Fruit fly (Drosophila melanogaster) whole organism, prepupa: Measurements from ENCODE around the gene CG2930.

Experiments
- Blimp-1 ChIP-seq: fragments of 200-800 bp; sonication (Bioruptor generic); optimal IDR thresholded peaks from 3 replicates; lab custom pipeline; 2017; ENCODE audit warnings: missing biosample characterization, missing genetic modification characterization, mild to moderate bottlenecking, moderate library complexity, missing genetic modification reagents
- CG10669 ChIP-seq: fragments of 200-800 bp; sonication (Bioruptor generic); optimal IDR thresholded peaks from 3 replicates; lab custom pipeline; 2018; ENCODE audit warnings: missing biosample characterization, mild to moderate bottlenecking, missing genetic modification characterization, moderate library complexity
- CG11294 ChIP-seq: fragments of 200-800 bp; sonication (Bioruptor generic); IDR thresholded peaks from 2 replicates; pipeline ENCODE4 v1.3.6; 2022; ENCODE audit warnings: missing biosample characterization, missing genetic modification characterization
- CG11762 ChIP-seq: fragments of 200-800 bp; sonication (Bioruptor generic); optimal IDR thresholded peaks from 3 replicates; lab custom pipeline; 2016; ENCODE audit warnings: missing biosample characterization, missing genetic modification characterization; ENCODE audit not compliant: insufficient read depth
- CG11902 ChIP-seq: fragments of 200-800 bp; sonication (Bioruptor generic); optimal IDR thresholded peaks from 3 replicates; lab custom pipeline; 2016; ENCODE audit warnings: missing biosample characterization, missing genetic modification characterization
- CG15336 ChIP-seq: fragments of 200-800 bp; sonication (Bioruptor generic); IDR thresholded peaks from 2 replicates; pipeline ENCODE4 v1.3.6; 2022; ENCODE audit warnings: missing biosample characterization, missing genetic modification characterization
- CG1621 ChIP-seq: fragments of 200-800 bp; sonication (Bioruptor generic); optimal IDR thresholded peaks from 3 replicates; lab custom pipeline; 2018; ENCODE audit warnings: missing biosample characterization, mild to moderate bottlenecking, missing genetic modification characterization
- CG32006 ChIP-seq: fragments of 200-800 bp; sonication (Bioruptor generic); optimal IDR thresholded peaks from 3 replicates; lab custom pipeline; 2017; ENCODE audit warnings: missing biosample characterization, mild to moderate bottlenecking, missing genetic modification characterization
- CG3919 ChIP-seq: fragments of 200-800 bp; sonication (Bioruptor generic); optimal IDR thresholded peaks from 3 replicates; lab custom pipeline; 2016; ENCODE audit warnings: missing biosample characterization, missing genetic modification characterization
- CG4318 ChIP-seq: fragments of 200-800 bp; sonication (Bioruptor generic); optimal IDR thresholded peaks from 3 replicates; lab custom pipeline; 2017; ENCODE audit warnings: missing biosample characterization, mild to moderate bottlenecking, missing genetic modification characterization
- CG6163 ChIP-seq: fragments of 200-800 bp; sonication (Bioruptor generic); IDR thresholded peaks from 3 replicates; pipeline ENCODE4 v1.3.6; 2022; ENCODE audit warnings: missing biosample characterization, missing genetic modification characterization
- CG6276 ChIP-seq: fragments of 200-800 bp; sonication (Bioruptor generic); optimal IDR thresholded peaks from 2 replicates; lab custom pipeline; 2017; ENCODE audit warnings: missing biosample characterization, mild to moderate bottlenecking, missing genetic modification characterization
- CG6792 ChIP-seq: fragments of 200-800 bp; sonication (Bioruptor generic); optimal IDR thresholded peaks from 3 replicates; lab custom pipeline; 2016; ENCODE audit warnings: missing biosample characterization, missing genetic modification characterization
- CG6808 ChIP-seq: fragments of 200-800 bp; sonication (Bioruptor generic); optimal IDR thresholded peaks from 3 replicates; lab custom pipeline; 2017; ENCODE audit warnings: missing biosample characterization, missing genetic modification characterization, mild to moderate bottlenecking, moderate library complexity, missing genetic modification reagents
- CG6854 ChIP-seq: fragments of 200-800 bp; sonication (Bioruptor generic); optimal IDR thresholded peaks from 2 replicates; lab custom pipeline; 2017; ENCODE audit warnings: missing biosample characterization, mild to moderate bottlenecking, missing genetic modification characterization
- CG7368 ChIP-seq: fragments of 200-800 bp; sonication (Bioruptor generic); optimal IDR thresholded peaks from 3 replicates; lab custom pipeline; 2016; ENCODE audit warnings: missing biosample characterization, missing genetic modification characterization
- CG8119 ChIP-seq: fragments of 200-800 bp; sonication (Bioruptor generic); IDR thresholded peaks from 3 replicates; pipeline ENCODE4 v1.3.6; 2022; ENCODE audit warnings: missing biosample characterization, missing genetic modification characterization
- CG8632 ChIP-seq: fragments of 200-800 bp; sonication (Bioruptor generic); optimal IDR thresholded peaks from 3 replicates; lab custom pipeline; 2016; ENCODE audit warnings: missing biosample characterization, missing genetic modification characterization
- Eip75B ChIP-seq: fragments of 200-800 bp; sonication (Bioruptor generic); optimal IDR thresholded peaks from 3 replicates; lab custom pipeline; 2016; ENCODE audit warnings: missing biosample characterization, missing genetic modification characterization
- Eip78C ChIP-seq: fragments of 200-800 bp; sonication (Bioruptor generic); peaks from one replicate; lab custom pipeline; 2016; ENCODE audit warnings: missing biosample characterization, missing genetic modification characterization
- Ets21C ChIP-seq: fragments of 200-800 bp; sonication (Bioruptor generic); optimal IDR thresholded peaks from 3 replicates; lab custom pipeline; 2016; ENCODE audit warnings: missing biosample characterization, missing genetic modification characterization
- Ets96B ChIP-seq: fragments of 200-800 bp; optimal IDR thresholded peaks from 2 replicates; lab custom pipeline; 2019; ENCODE audit warnings: missing biosample characterization, mild to moderate bottlenecking, missing genetic modification characterization, moderate library complexity
- Hr38 ChIP-seq: sonication (Bioruptor generic); optimal IDR thresholded peaks from 2 replicates; lab custom pipeline; 2016; ENCODE audit warnings: missing biosample characterization, missing genetic modification characterization
- Hr39 ChIP-seq: fragments of 200-800 bp; sonication (Bioruptor generic); optimal IDR thresholded peaks from 2 replicates; lab custom pipeline; 2016; ENCODE audit warnings: missing biosample characterization, missing genetic modification characterization
- Lpt ChIP-seq: fragments of 200-800 bp; sonication (Bioruptor generic); optimal IDR thresholded peaks from 3 replicates; lab custom pipeline; 2016; ENCODE audit warnings: missing biosample characterization, missing genetic modification characterization
- Met ChIP-seq: fragments of 200-800 bp; sonication (Bioruptor generic); optimal IDR thresholded peaks from 3 replicates; lab custom pipeline; 2016; ENCODE audit warnings: missing biosample characterization, missing genetic modification characterization
- OdsH ChIP-seq: fragments of 200-800 bp; sonication (Bioruptor generic); optimal IDR thresholded peaks from 3 replicates; lab custom pipeline; 2016; ENCODE audit warnings: missing biosample characterization, missing genetic modification characterization
- Smox ChIP-seq: fragments of 200-800 bp; sonication (Bioruptor generic); optimal IDR thresholded peaks from 3 replicates; lab custom pipeline; 2016; ENCODE audit warnings: missing biosample characterization, missing genetic modification characterization
- Sox102F ChIP-seq: fragments of 200-800 bp; sonication (Bioruptor generic); optimal IDR thresholded peaks from 2 replicates; lab custom pipeline; 2016; ENCODE audit warnings: missing biosample characterization, mild to moderate bottlenecking, missing genetic modification characterization
- Sox14 ChIP-seq: fragments of 200-800 bp; sonication (Bioruptor generic); optimal IDR thresholded peaks from 3 replicates; lab custom pipeline; 2016; ENCODE audit warnings: missing biosample characterization, missing genetic modification characterization
- Sox15 ChIP-seq: fragments of 200-800 bp; sonication (Bioruptor generic); optimal IDR thresholded peaks from 3 replicates; lab custom pipeline; 2016; ENCODE audit warnings: missing biosample characterization, missing genetic modification characterization
- achi ChIP-seq: fragments of 200-800 bp; sonication (Bioruptor generic); optimal IDR thresholded peaks from 3 replicates; lab custom pipeline; 2016; ENCODE audit warnings: missing biosample characterization, missing genetic modification characterization
- dsx ChIP-seq: fragments of 200-800 bp; optimal IDR thresholded peaks from 3 replicates; lab custom pipeline; 2019; ENCODE audit warnings: missing biosample characterization, mild to moderate bottlenecking, missing genetic modification characterization, moderate library complexity; ENCODE audit not compliant: poor library complexity, severe bottlenecking
- eg ChIP-seq: fragments of 200-800 bp; sonication (Bioruptor generic); IDR thresholded peaks from 3 replicates; pipeline ENCODE4 v1.3.6; 2022; ENCODE audit warnings: missing biosample characterization, missing genetic modification characterization
- esn ChIP-seq: fragments of 200-800 bp; sonication (Bioruptor generic); optimal IDR thresholded peaks from 2 replicates; lab custom pipeline; 2016; ENCODE audit warnings: missing biosample characterization, mild to moderate bottlenecking, missing genetic modification characterization, moderate library complexity
- fd59A ChIP-seq: fragments of 200-800 bp; sonication (Bioruptor generic); optimal IDR thresholded peaks from 2 replicates; lab custom pipeline; 2017; ENCODE audit warnings: missing biosample characterization, mild to moderate bottlenecking, missing genetic modification characterization, missing genetic modification reagents
- fd85E ChIP-seq: fragments of 200-800 bp; sonication (Bioruptor generic); optimal IDR thresholded peaks from 3 replicates; lab custom pipeline; 2016; ENCODE audit warnings: missing biosample characterization, missing genetic modification characterization
- fkh ChIP-seq: fragments of 200-800 bp; sonication (Bioruptor generic); optimal IDR thresholded peaks from 3 replicates; lab custom pipeline; 2017; ENCODE audit warnings: missing biosample characterization, mild to moderate bottlenecking, missing genetic modification characterization, moderate library complexity
- lz ChIP-seq: fragments of 200-800 bp; sonication (Bioruptor generic); optimal IDR thresholded peaks from 3 replicates; lab custom pipeline; 2016; ENCODE audit warnings: missing biosample characterization, missing genetic modification characterization
- net ChIP-seq: fragments of 200-800 bp; sonication (Bioruptor generic); optimal IDR thresholded peaks from 3 replicates; lab custom pipeline; 2016; ENCODE audit warnings: missing biosample characterization, missing genetic modification characterization
- pdm3 ChIP-seq: fragments of 200-800 bp; sonication (Bioruptor generic); optimal IDR thresholded peaks from 3 replicates; lab custom pipeline; 2016; ENCODE audit warnings: missing biosample characterization, missing genetic modification characterization
- salr ChIP-seq, 2 experiments: fragments of 200-800 bp; sonication (Bioruptor generic); optimal IDR thresholded peaks; 3 replicates each; lab custom pipeline; 2016 to 2018; ENCODE audit warnings: missing biosample characterization in 2 of 2, missing genetic modification characterization in 2 of 2, mild to moderate bottlenecking in 1 of 2
- spab ChIP-seq: fragments of 200-800 bp; sonication (Bioruptor generic); optimal IDR thresholded peaks from 2 replicates; lab custom pipeline; 2017; ENCODE audit warnings: missing biosample characterization, mild to moderate bottlenecking, missing genetic modification characterization, missing genetic modification reagents
- ss ChIP-seq, 2 experiments: fragments of 200-800 bp; sonication (Bioruptor generic); optimal IDR thresholded peaks; 2 replicates in 1 of 2; 3 replicates in 1 of 2; lab custom pipeline; 2017 to 2018; ENCODE audit warnings: mild to moderate bottlenecking in 2 of 2, missing biosample characterization in 2 of 2, missing genetic modification characterization in 2 of 2, moderate library complexity in 1 of 2
- svp ChIP-seq: fragments of 200-800 bp; sonication (Bioruptor generic); peaks from one replicate; lab custom pipeline; 2016; ENCODE audit warnings: missing biosample characterization, missing genetic modification characterization
- vri ChIP-seq: fragments of 200-800 bp; sonication (Bioruptor generic); optimal IDR thresholded peaks from 3 replicates; lab custom pipeline; 2016; ENCODE audit warnings: missing biosample characterization, mild to moderate bottlenecking, missing genetic modification characterization

Gene CG2930

DNA sequence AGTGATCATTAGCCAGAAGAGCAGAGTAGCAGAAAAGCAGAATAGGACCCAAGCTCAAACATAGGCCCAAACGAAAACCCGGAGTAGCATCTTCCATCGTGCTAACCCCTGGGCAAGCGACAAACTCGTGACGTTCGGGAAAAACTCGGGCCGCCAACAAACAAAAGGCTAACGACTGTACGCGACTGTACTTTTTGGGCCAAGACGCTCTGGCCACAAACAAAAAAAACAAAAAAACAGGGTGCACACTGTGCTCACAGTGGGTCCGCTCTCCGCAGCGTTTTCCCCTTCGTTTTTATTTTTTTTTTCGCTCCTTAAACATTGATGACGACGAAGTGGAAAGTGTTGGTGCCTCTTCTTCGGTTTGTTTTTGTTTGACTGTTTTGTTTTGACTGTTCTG lies 25.9 kb upstream of the CG2930 start:
- TF ChIP-seq fkh (GFP tag; lab: Kevin White, UChicago), result peak; percentile 3
- TF ChIP-seq CG10669 (GFP tag; lab: Kevin White, UChicago), result no peak
- TF ChIP-seq CG6808 (GFP tag; lab: Kevin White, UChicago), result peak; percentile 17
- TF ChIP-seq Sox15 (GFP tag; lab: Kevin White, UChicago), result no peak
- peak; percentile 23; the same call in 1 of the 2 replicates for TF ChIP-seq CG15336
- peak; percentile 38; the same call in 1 of the 3 replicates for TF ChIP-seq CG6163 (GFP tag; lab: Robert Waterston, UW)
- peak; percentile 40; the same call in 1 of the 3 replicates for TF ChIP-seq CG8119 (GFP tag; lab: Robert Waterston, UW)
- peak; percentile 26 for TF ChIP-seq Lpt (GFP tag; lab: Kevin White, UChicago)
- TF ChIP-seq esn (GFP tag; lab: Kevin White, UChicago), result no peak
- TF ChIP-seq eg (GFP tag; lab: Robert Waterston, UW), result 0 out of 3 replicates have a peak, but pooled peaks have one; percentile 32
- peak; percentile 48 for TF ChIP-seq Eip78C (GFP tag; lab: Kevin White, UChicago)
- no peak for TF ChIP-seq CG11902 (GFP tag; lab: Kevin White, UChicago)
- TF ChIP-seq CG32006, result peak; percentile 2

DNA sequence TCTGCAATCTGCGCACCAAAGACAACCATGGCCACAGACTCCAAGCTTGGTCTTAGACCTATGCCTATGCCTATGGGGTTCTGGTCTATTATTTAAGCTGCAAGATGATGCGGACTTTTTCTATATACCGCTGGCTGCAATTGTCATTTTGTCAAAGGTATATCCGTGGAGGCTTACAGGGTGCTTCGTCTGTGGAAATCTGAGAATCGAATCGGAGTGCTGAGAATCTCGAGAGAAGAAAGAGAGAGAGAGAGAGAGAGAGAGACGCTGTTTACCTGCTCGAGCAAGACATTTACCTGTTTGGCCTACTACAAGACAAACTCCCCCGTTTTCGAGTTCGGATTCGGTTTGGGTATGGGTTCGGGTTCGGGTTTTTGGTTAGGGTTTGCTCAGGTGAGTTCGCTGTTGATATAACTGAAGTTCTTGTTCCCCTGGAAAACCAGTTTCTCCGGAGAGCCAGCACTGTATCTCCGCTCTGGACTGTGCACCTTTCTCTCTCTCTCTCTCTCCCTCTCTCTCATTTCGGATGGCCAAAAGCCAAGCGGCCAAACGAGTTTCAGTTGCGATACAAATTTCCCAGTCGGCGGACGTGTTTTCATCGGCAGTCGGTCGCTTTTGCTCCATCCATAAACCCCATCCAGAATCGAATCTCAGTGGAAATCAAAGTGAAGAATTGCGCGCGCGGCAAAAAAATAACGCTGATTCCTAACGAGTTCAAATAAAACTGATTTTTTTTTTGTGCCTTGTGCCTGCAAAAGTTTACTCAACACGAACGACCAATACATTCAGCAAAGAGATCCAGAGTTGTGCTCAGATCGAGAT lies 23.2 kb upstream of the CG2930 start:
- no peak for TF ChIP-seq Blimp-1
- TF ChIP-seq CG6854 (GFP tag; lab: Kevin White, UChicago), result peak; percentile 48
- peak; percentile 50; the same call in 2 of the 3 replicates for TF ChIP-seq CG8119 (GFP tag; lab: Robert Waterston, UW)
- TF ChIP-seq CG7368 (GFP tag; lab: Kevin White, UChicago), result no peak
- TF ChIP-seq net, result peak; percentile 38
- no peak for TF ChIP-seq dsx (GFP tag; lab: Kevin White, UChicago)
- TF ChIP-seq CG32006, result no peak
- peak; percentile 53 for TF ChIP-seq CG3919 (GFP tag; lab: Kevin White, UChicago)
- TF ChIP-seq CG6792 (GFP tag; lab: Kevin White, UChicago), result no peak
- TF ChIP-seq Eip78C (GFP tag; lab: Kevin White, UChicago), result peak; percentile 66
- peak; percentile 38 for TF ChIP-seq CG6808 (GFP tag; lab: Kevin White, UChicago)
- TF ChIP-seq Lpt (GFP tag; lab: Kevin White, UChicago), result peak; percentile 21
- TF ChIP-seq Ets96B (tag; lab: Kevin White, UChicago), result no peak
- TF ChIP-seq Met, result no peak
- no peak for TF ChIP-seq CG4318 (GFP tag; lab: Kevin White, UChicago)
- TF ChIP-seq pdm3 (GFP tag; lab: Kevin White, UChicago), result no peak
- TF ChIP-seq lz (GFP tag; lab: Kevin White, UChicago), result no peak
- peak; percentile 12 to 43 for TF ChIP-seq ss (GFP tag; optimal IDR thresholded peaks at IDR 0.05; lab: Kevin White, UChicago)
- TF ChIP-seq svp, result no peak
- peak; percentile 22 for TF ChIP-seq achi (GFP tag; lab: Kevin White, UChicago)
- no peak for TF ChIP-seq fd59A (GFP tag; lab: Kevin White, UChicago)
- TF ChIP-seq CG11294 (GFP tag; lab: Robert Waterston, UW), result no peak
- no peak for TF ChIP-seq CG1621
- peak; percentile 49 for TF ChIP-seq Sox102F
- TF ChIP-seq Smox (GFP tag; lab: Kevin White, UChicago), result no peak
- no peak for TF ChIP-seq Ets21C (GFP tag; lab: Kevin White, UChicago)
- no peak for TF ChIP-seq Hr38 (GFP tag; lab: Kevin White, UChicago)
- TF ChIP-seq Sox15 (GFP tag; lab: Kevin White, UChicago), result no peak
- no peak for TF ChIP-seq CG11762 (GFP tag; lab: Kevin White, UChicago)
- TF ChIP-seq spab (GFP tag; lab: Kevin White, UChicago), result no peak
- no peak for TF ChIP-seq CG11902 (GFP tag; lab: Kevin White, UChicago)
- no peak for TF ChIP-seq Hr39 (GFP tag; lab: Kevin White, UChicago)
- peak; percentile 23 for TF ChIP-seq vri (GFP tag; lab: Kevin White, UChicago)
- TF ChIP-seq fkh (GFP tag; lab: Kevin White, UChicago), result peak; percentile 68
- TF ChIP-seq CG6276 (GFP tag; lab: Kevin White, UChicago), result peak; percentile 49
- peak; percentile 27 for TF ChIP-seq fd85E
- TF ChIP-seq CG6163 (GFP tag; lab: Robert Waterston, UW), result 0 out of 3 replicates have a peak, but pooled peaks have one; percentile 25
- TF ChIP-seq Sox14 (GFP tag; lab: Kevin White, UChicago), result no peak
- TF ChIP-seq OdsH (GFP tag; lab: Kevin White, UChicago), result no peak
- no peak for TF ChIP-seq CG8632 (GFP tag; lab: Kevin White, UChicago)
- TF ChIP-seq CG15336, result peak; percentile 35; the same call in 1 of the 2 replicates
- TF ChIP-seq Eip75B, result peak; percentile 12
- no peak for TF ChIP-seq salr (GFP tag; optimal IDR thresholded peaks at IDR 0.05; lab: Kevin White, UChicago)
